Fruit fly (Drosophila melanogaster) whole organism, embryonic: ENCODE measurements around the gene CCT7.

ENCODE experiments used
- Bdp1 ChIP-seq: fragments of 200-800 bp; sonication (Bioruptor generic); optimal IDR thresholded peaks from 3 replicates; lab custom pipeline; 2016; ENCODE audit warnings: missing biosample characterization, missing genetic modification characterization
- CG10431 ChIP-seq: fragments of 200-800 bp; sonication (Bioruptor generic); optimal IDR thresholded peaks from 3 replicates; lab custom pipeline; 2018; ENCODE audit warnings: missing biosample characterization, mild to moderate bottlenecking, missing genetic modification characterization
- CG11093 ChIP-seq: fragments of 200-800 bp; sonication (Bioruptor generic); IDR thresholded peaks from 3 replicates; pipeline ENCODE4 v1.3.6; 2022; ENCODE audit warnings: missing biosample characterization, missing genetic modification characterization
- CG12299 ChIP-seq: fragments of 200-800 bp; sonication (Bioruptor generic); optimal IDR thresholded peaks from 2 replicates; lab custom pipeline; 2018; ENCODE audit warnings: missing biosample characterization, mild to moderate bottlenecking, missing genetic modification characterization
- CG13287 ChIP-seq: fragments of 200-800 bp; sonication (Bioruptor generic); IDR thresholded peaks from 2 replicates; pipeline ENCODE4 v1.3.6; 2022; ENCODE audit warnings: missing biosample characterization, missing genetic modification characterization; ENCODE audit not compliant: partially characterized antibody
- CG1603 ChIP-seq: fragments of 200-800 bp; sonication (Bioruptor generic); optimal IDR thresholded peaks from 2 replicates; lab custom pipeline; 2019; ENCODE audit warnings: missing biosample characterization, mild to moderate bottlenecking, missing genetic modification characterization, moderate library complexity
- CG16813 ChIP-seq: fragments of 200-800 bp; sonication (Bioruptor generic); IDR thresholded peaks from 3 replicates; pipeline ENCODE4 v1.3.6; 2022; ENCODE audit warnings: missing biosample characterization, missing genetic modification characterization; ENCODE audit not compliant: partially characterized antibody
- CG17186 ChIP-seq: fragments of 200-800 bp; sonication (Bioruptor generic); optimal IDR thresholded peaks from 3 replicates; lab custom pipeline; 2017; ENCODE audit warnings: missing biosample characterization, missing genetic modification reagents, missing genetic modification characterization
- CG1832 ChIP-seq: fragments of 200-800 bp; sonication (Bioruptor generic); optimal IDR thresholded peaks from 2 replicates; lab custom pipeline; 2017; ENCODE audit warnings: missing biosample characterization, mild to moderate bottlenecking, missing genetic modification characterization, inconsistent platforms
- CG18764 ChIP-seq: fragments of 200-800 bp; sonication (Bioruptor generic); optimal IDR thresholded peaks from 3 replicates; lab custom pipeline; 2016; ENCODE audit warnings: missing biosample characterization, missing genetic modification characterization
- CG2199 ChIP-seq: fragments of 200-800 bp; sonication (Bioruptor generic); IDR thresholded peaks from 3 replicates; pipeline ENCODE4 v1.3.6; 2022; ENCODE audit warnings: missing biosample characterization, missing genetic modification characterization
- CG2202 ChIP-seq: fragments of 200-800 bp; sonication (Bioruptor generic); optimal IDR thresholded peaks from 2 replicates; lab custom pipeline; 2018; ENCODE audit warnings: missing biosample characterization, mild to moderate bottlenecking, missing genetic modification characterization
- CG30403 ChIP-seq: fragments of 200-800 bp; sonication (Bioruptor generic); optimal IDR thresholded peaks from 3 replicates; lab custom pipeline; 2016; ENCODE audit warnings: missing biosample characterization, missing genetic modification characterization
- CG32772 ChIP-seq: fragments of 200-800 bp; sonication (Bioruptor generic); IDR thresholded peaks from 2 replicates; pipeline ENCODE4 v1.3.6; 2022; ENCODE audit warnings: missing biosample characterization, missing genetic modification characterization
- CG33557 ChIP-seq: fragments of 200-800 bp; sonication (Bioruptor generic); optimal IDR thresholded peaks from 2 replicates; lab custom pipeline; 2019; ENCODE audit warnings: missing biosample characterization, mild to moderate bottlenecking, missing genetic modification characterization, moderate library complexity
- CG3838 ChIP-seq: fragments of 200-800 bp; sonication (Bioruptor generic); optimal IDR thresholded peaks from 3 replicates; lab custom pipeline; 2016; ENCODE audit warnings: missing biosample characterization, missing genetic modification characterization
- CG42726 ChIP-seq: fragments of 200-800 bp; sonication (Bioruptor generic); IDR thresholded peaks from 2 replicates; pipeline ENCODE4 v1.3.6; 2022; ENCODE audit warnings: missing biosample characterization, missing genetic modification characterization; ENCODE audit not compliant: partially characterized antibody
- CG4617 ChIP-seq: fragments of 200-800 bp; sonication (Bioruptor generic); optimal IDR thresholded peaks from 3 replicates; lab custom pipeline; 2016; ENCODE audit warnings: missing biosample characterization, missing genetic modification characterization, borderline replicate concordance
- CG8089 ChIP-seq: fragments of 200-800 bp; sonication (Bioruptor generic); optimal IDR thresholded peaks from 3 replicates; lab custom pipeline; 2016; ENCODE audit warnings: missing biosample characterization, missing genetic modification characterization
- CG8281 ChIP-seq: fragments of 200-800 bp; sonication (Bioruptor generic); optimal IDR thresholded peaks from 2 replicates; lab custom pipeline; 2018; ENCODE audit warnings: missing biosample characterization, mild to moderate bottlenecking, missing genetic modification characterization, moderate library complexity
- CG8388 ChIP-seq: fragments of 200-800 bp; sonication (Bioruptor generic); optimal IDR thresholded peaks from 2 replicates; lab custom pipeline; 2019; ENCODE audit warnings: missing biosample characterization, mild to moderate bottlenecking, missing genetic modification characterization, moderate library complexity
- CG9817 ChIP-seq: fragments of 200-800 bp; sonication (Bioruptor generic); optimal IDR thresholded peaks from 2 replicates; lab custom pipeline; 2018; ENCODE audit warnings: missing biosample characterization, mild to moderate bottlenecking, missing genetic modification characterization, moderate library complexity
- CHES-1-like ChIP-seq: fragments of 200-800 bp; sonication (Bioruptor generic); optimal IDR thresholded peaks from 2 replicates; lab custom pipeline; 2016; ENCODE audit warnings: missing biosample characterization, missing genetic modification characterization
- Dp ChIP-seq: fragments of 200-800 bp; sonication (Bioruptor generic); optimal IDR thresholded peaks from 2 replicates; lab custom pipeline; 2018; ENCODE audit warnings: missing biosample characterization, mild to moderate bottlenecking, missing genetic modification characterization, moderate library complexity
- Dref ChIP-seq: fragments of 200-800 bp; sonication (Bioruptor generic); IDR thresholded peaks from 2 replicates; pipeline ENCODE4 v1.3.6; 2022; ENCODE audit warnings: missing biosample characterization, missing genetic modification characterization
- Drgx ChIP-seq: fragments of 200-800 bp; sonication (Bioruptor generic); IDR thresholded peaks from 2 replicates; pipeline ENCODE4 v1.3.6; 2022; ENCODE audit warnings: missing biosample characterization, missing genetic modification characterization
- E2f2 ChIP-seq: fragments of 200-800 bp; sonication (Bioruptor generic); IDR thresholded peaks from 2 replicates; pipeline ENCODE4 v1.3.6; 2022; ENCODE audit warnings: missing biosample characterization, missing genetic modification characterization
- Ets65A ChIP-seq: fragments of 200-800 bp; sonication (Bioruptor generic); peaks from one replicate; lab custom pipeline; 2016; ENCODE audit warnings: missing biosample characterization, missing genetic modification characterization
- Ets97D ChIP-seq: fragments of 200-800 bp; sonication (Bioruptor generic); optimal IDR thresholded peaks from 3 replicates; lab custom pipeline; 2016; ENCODE audit warnings: missing biosample characterization, missing genetic modification characterization
- Gug ChIP-seq: fragments of 200-800 bp; sonication (Bioruptor generic); IDR thresholded peaks from 4 replicates; pipeline ENCODE4 v1.3.6; 2022; ENCODE audit warnings: missing biosample characterization, missing genetic modification characterization
- Hr78 ChIP-seq, 2 experiments: fragments of 200-800 bp in 1 of 2; fragments of >200 bp in 1 of 2; sonication (Bioruptor generic) in 1 of 2; optimal IDR thresholded peaks; 2 replicates each; lab custom pipeline; 2017 to 2019; ENCODE audit warnings: missing biosample characterization in 2 of 2, missing genetic modification characterization in 2 of 2, mild to moderate bottlenecking in 1 of 2, moderate library complexity in 1 of 2
- MBD-R2 ChIP-seq: fragments of 200-800 bp; sonication (Bioruptor generic); IDR thresholded peaks from 2 replicates; pipeline ENCODE4 v1.3.6; 2022; ENCODE audit warnings: missing biosample characterization, missing genetic modification characterization
- MESR4 ChIP-seq: fragments of 200-800 bp; sonication (Bioruptor generic); optimal IDR thresholded peaks from 2 replicates; lab custom pipeline; 2018; ENCODE audit warnings: missing biosample characterization, mild to moderate bottlenecking, missing genetic modification characterization, moderate library complexity
- Med ChIP-seq: fragments of 200-800 bp; sonication (Bioruptor generic); peaks from one replicate; lab custom pipeline; 2016; ENCODE audit warnings: missing biosample characterization, missing genetic modification characterization, mild to moderate bottlenecking, inconsistent platforms, moderate library complexity
- Myb ChIP-seq: fragments of 200-800 bp; sonication (Bioruptor generic); optimal IDR thresholded peaks from 2 replicates; lab custom pipeline; 2016; ENCODE audit warnings: missing biosample characterization, missing genetic modification characterization
- Scr ChIP-seq: fragments of 200-800 bp; sonication (Bioruptor generic); IDR thresholded peaks from 2 replicates; pipeline ENCODE4 v1.3.6; 2022; ENCODE audit warnings: missing biosample characterization, missing genetic modification characterization; ENCODE audit not compliant: partially characterized antibody
- Stat92E ChIP-seq, 3 experiments: fragments of >200 bp in 2 of 3; fragments of 200-800 bp in 1 of 3; sonication (Bioruptor generic) in 1 of 3; optimal IDR thresholded peaks; 2 replicates each; lab custom pipeline; 2017 to 2019; ENCODE audit warnings: missing biosample characterization in 3 of 3, missing genetic modification characterization in 3 of 3, mild to moderate bottlenecking in 1 of 3, moderate library complexity in 1 of 3
- Taf1 ChIP-seq: fragments of 200-800 bp; sonication (Bioruptor generic); IDR thresholded peaks from 2 replicates; pipeline ENCODE4 v1.3.6; 2022; ENCODE audit warnings: missing biosample characterization, missing genetic modification characterization
- bsh ChIP-seq, 2 experiments: fragments of 200-800 bp; sonication (Bioruptor generic); optimal IDR thresholded peaks; 2 replicates each; lab custom pipeline; 2017 to 2018; ENCODE audit warnings: mild to moderate bottlenecking in 2 of 2, missing biosample characterization in 2 of 2, missing genetic modification characterization in 2 of 2, moderate library complexity in 1 of 2
- cad ChIP-seq: fragments of >200 bp; optimal IDR thresholded peaks from 2 replicates; lab custom pipeline; 2017; ENCODE audit warnings: missing biosample characterization, missing genetic modification characterization
- cato ChIP-seq: fragments of 200-800 bp; sonication (Bioruptor generic); optimal IDR thresholded peaks from 2 replicates; lab custom pipeline; 2016; ENCODE audit warnings: missing biosample characterization, missing genetic modification characterization, borderline replicate concordance
- fd64A ChIP-seq: fragments of 200-800 bp; sonication (Bioruptor generic); optimal IDR thresholded peaks from 3 replicates; lab custom pipeline; 2018; ENCODE audit warnings: missing biosample characterization, mild to moderate bottlenecking, missing genetic modification characterization
- pzg ChIP-seq: fragments of 200-800 bp; sonication (Bioruptor generic); optimal IDR thresholded peaks from 3 replicates; lab custom pipeline; 2018; ENCODE audit warnings: missing biosample characterization, mild to moderate bottlenecking, missing genetic modification characterization, moderate library complexity
- so ChIP-seq: fragments of 200-800 bp; sonication (Bioruptor generic); IDR thresholded peaks from 3 replicates; pipeline ENCODE4 v1.3.6; 2022; ENCODE audit warnings: missing biosample characterization, missing genetic modification characterization
- trem ChIP-seq: fragments of 200-800 bp; optimal IDR thresholded peaks from 3 replicates; lab custom pipeline; 2019; ENCODE audit warnings: missing biosample characterization, mild to moderate bottlenecking, missing genetic modification characterization, moderate library complexity
- zfh2 ChIP-seq: fragments of 200-800 bp; sonication (Bioruptor generic); optimal IDR thresholded peaks from 2 replicates; lab custom pipeline; 2016; ENCODE audit warnings: missing biosample characterization, missing genetic modification characterization

The CCT7 gene

dm6 chr3R:8805388-8805852, 4.1 kb downstream of the CCT7 start, which contains the start of gene CG9839 (continued):
- peak; percentile 13; the same call in 1 of the 2 replicates for TF ChIP-seq CG13287
- TF ChIP-seq Drgx (GFP tag; lab: Robert Waterston, UW): 0 out of 2 replicates have a peak, but pooled peaks have one; percentile 6
- no peak for TF ChIP-seq Bdp1 (GFP tag; lab: Kevin White, UChicago)
- no peak for TF ChIP-seq cato (GFP tag; lab: Kevin White, UChicago)
- TF ChIP-seq CHES-1-like (GFP tag; lab: Kevin White, UChicago): no peak
- 0 out of 2 replicates have a peak, but pooled peaks have one; percentile 41 for TF ChIP-seq CG42726 (GFP tag; lab: Robert Waterston, UW)
- TF ChIP-seq Ets97D (GFP tag; lab: Kevin White, UChicago): peak; percentile 13
- peak; percentile 69; the same call in 1 of the 3 replicates for TF ChIP-seq CG2199
- TF ChIP-seq CG10431 (GFP tag; lab: Kevin White, UChicago): no peak
- no peak for TF ChIP-seq CG16813 (GFP tag; lab: Robert Waterston, UW)
- TF ChIP-seq CG1832: peak; percentile 85
- TF ChIP-seq trem: peak; percentile 29
- peak; percentile 66 for TF ChIP-seq CG8388

dm6 chr3R:8806104-8806503, 4.7 kb downstream of the CCT7 start, which contains the start of gene hng2:
TSS of gene hng2 (plus strand) at chr3R:8806322.
- TF ChIP-seq CG30403 (GFP tag; lab: Kevin White, UChicago) (no peak), CG2199 (0 out of 3 replicates have a peak, but pooled peaks have one; percentile 49), Ets65A (GFP tag; lab: Kevin White, UChicago) (peak; percentile 28), bsh (GFP tag; optimal IDR thresholded peaks at IDR 0.05; lab: Kevin White, UChicago) (no peak), so (no peak), CG18764 (GFP tag; lab: Kevin White, UChicago) (no peak), CG12299 (tag; lab: Kevin White, UChicago) (no peak), CG17186 (GFP tag; lab: Kevin White, UChicago) (peak; percentile 99), CG8281 (tag; lab: Kevin White, UChicago) (peak; percentile 81), CG32772 (GFP tag; lab: Robert Waterston, UW) (no peak), CG13287 (0 out of 2 replicates have a peak, but pooled peaks have one; percentile 8), CG33557 (no peak), E2f2 (GFP tag; lab: Robert Waterston, UW) (peak; percentile 4), Stat92E (GFP tag; optimal IDR thresholded peaks at IDR 0.05; lab: Kevin White, UChicago) (no peak), Med (GFP tag; lab: Kevin White, UChicago) (peak; percentile 44), cad (peak; percentile 7), Myb (GFP tag; lab: Kevin White, UChicago) (peak; percentile 64), Gug (GFP tag; lab: Robert Waterston, UW) (no peak), CG16813 (GFP tag; lab: Robert Waterston, UW) (no peak), Dp (GFP tag; lab: Kevin White, UChicago) (peak; percentile 22), Hr78 (GFP tag; optimal IDR thresholded peaks at IDR 0.05; lab: Kevin White, UChicago) (no peak), MESR4 (GFP tag; lab: Kevin White, UChicago) (peak; percentile 16), CG11093 (GFP tag; lab: Robert Waterston, UW) (no peak), CG8089 (GFP tag; lab: Kevin White, UChicago) (no peak), CG1603 (tag; lab: Kevin White, UChicago) (peak; percentile 37), Scr (no peak), CG4617 (GFP tag; lab: Kevin White, UChicago) (peak; percentile 12), CG3838 (GFP tag; lab: Kevin White, UChicago) (peak; percentile 74), fd64A (GFP tag; lab: Kevin White, UChicago) (no peak), Taf1 (GFP tag; lab: Robert Waterston, UW) (no peak), CG2202 (tag; lab: Kevin White, UChicago) (no peak), pzg (GFP tag; lab: Kevin White, UChicago) (peak; percentile 36), zfh2 (GFP tag; lab: Kevin White, UChicago) (no peak), MBD-R2 (peak; percentile 39; the same call in 1 of the 2 replicates), Dref (GFP tag; lab: Robert Waterston, UW) (peak; percentile 34; the same call in 1 of the 2 replicates), CG9817 (tag; lab: Kevin White, UChicago) (no peak)
